Worm (Caenorhabditis elegans): ENCODE data around the gene asp-3.

DNA sequence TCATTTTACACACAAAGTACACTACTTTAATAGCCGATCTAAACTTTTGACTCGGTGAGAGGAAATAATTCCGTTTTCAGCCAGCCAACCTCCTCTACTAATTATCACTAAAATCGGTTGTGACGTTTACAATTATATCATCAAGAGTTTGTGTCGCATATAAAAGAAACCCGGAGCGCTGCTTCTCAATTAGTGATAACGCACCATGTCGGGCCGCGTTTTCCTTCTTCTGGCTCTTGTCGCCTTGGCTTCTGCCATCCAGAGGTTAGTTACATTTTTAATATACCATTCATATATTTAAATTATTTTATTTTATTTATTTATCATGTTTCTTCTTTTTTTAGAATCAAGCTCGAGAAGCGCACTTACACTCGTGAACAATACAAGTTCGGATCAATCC is at the start of gene asp-3:
- TF ChIP-seq R02D3.7 (tag; optimal IDR thresholded peaks at IDR 0.05) (no peak), skn-1 (tag; optimal IDR thresholded peaks at IDR 0.05) (no peak), lsy-2 (tag; optimal IDR thresholded peaks at IDR 0.05) (no peak), nhr-237 (tag; optimal IDR thresholded peaks at IDR 0.05) (no peak), alr-1 (tag; optimal IDR thresholded peaks at IDR 0.05) (no peak), ama-1 (optimal IDR thresholded peaks at IDR 0.05) (no peak)

All from whole organism, L2 larva.